Worm (Caenorhabditis elegans): ENCODE data around the gene map-2.
A peak's percentile ranks its signal among the peaks of the same experiment; 100 is the strongest.
"Not testable (repeated sequence)": the region's sequence is repeated elsewhere in the genome, so short reads cannot be mapped to it uniquely, and the experiment has no call there.

The map-2 gene

DNA sequence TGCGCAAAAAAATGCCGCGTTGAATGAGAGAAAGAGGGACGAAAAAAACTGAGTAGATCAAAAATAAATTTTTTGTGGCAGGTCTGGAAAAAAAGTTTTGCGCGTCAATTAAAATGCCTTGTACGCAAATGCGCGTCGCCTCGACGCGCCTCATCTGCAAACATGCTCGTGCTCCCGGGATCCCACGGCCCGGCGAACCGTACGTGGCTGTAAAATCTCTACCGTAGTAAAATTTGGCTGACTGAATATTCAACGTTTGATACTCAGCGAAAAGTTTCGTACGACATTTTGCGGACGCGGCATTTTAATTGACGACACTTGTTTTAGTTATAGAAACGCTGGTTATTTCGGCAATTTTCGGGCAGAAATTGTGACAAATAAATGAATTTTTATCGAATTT is 9.3 kb downstream of the map-2 start:
- peak; percentile 4 for TF ChIP-seq ceh-18 (tag; optimal IDR thresholded peaks at IDR 0.05)

DNA sequence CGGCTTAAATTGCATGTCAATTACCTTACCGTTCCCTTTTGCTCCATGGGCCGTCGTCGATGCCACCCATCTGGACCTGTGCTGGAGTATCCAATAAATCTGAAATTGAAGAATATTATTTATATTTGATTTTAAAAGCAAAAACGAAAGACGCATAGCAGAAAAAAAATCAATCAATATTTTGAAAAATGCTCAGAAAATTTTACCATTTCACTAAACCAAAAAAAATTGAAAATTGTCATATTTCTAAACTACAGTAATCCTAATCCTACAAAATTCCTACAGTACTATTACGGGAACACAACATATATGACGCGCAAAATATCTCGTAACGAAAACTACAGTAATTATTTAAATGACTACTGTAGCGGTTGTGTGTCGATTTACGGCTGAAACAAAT is 11.8 kb downstream of the map-2 start, which contains the start of gene Y116A8A.150:
Y116A8A.150 (minus strand) TSS at position 101 of the 400 bp plus-strand sequence.
- not testable (repeated sequence) for TF ChIP-seq hlh-8, pat-9, sdc-2 (tag; optimal IDR thresholded peaks at IDR 0.05)

DNA sequence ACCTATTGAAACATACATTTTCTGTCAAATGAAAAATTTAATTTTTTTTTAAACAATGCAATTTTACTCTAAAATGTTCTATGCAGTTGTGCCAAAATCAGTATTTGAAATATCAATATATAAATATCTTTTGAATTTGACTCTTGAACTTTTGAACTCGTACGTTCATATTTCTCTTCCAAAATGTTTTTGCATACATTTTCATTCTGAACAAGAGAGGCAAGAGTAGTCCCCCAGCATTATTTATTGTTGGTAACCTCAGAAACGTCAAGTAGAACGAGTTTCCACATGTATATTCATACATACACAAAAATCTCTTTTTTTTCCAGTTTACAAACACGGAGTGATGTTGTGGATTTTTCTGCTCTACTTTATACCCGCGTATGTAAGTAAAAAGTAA is 23.3 kb downstream of the map-2 start, which contains the start of gene clec-194:
clec-194 (plus strand) TSS at position 301 of the 400 bp plus-strand sequence.
- TF ChIP-seq eyg-1 (tag; optimal IDR thresholded peaks at IDR 0.05) (no peak), dve-1 (tag; optimal IDR thresholded peaks at IDR 0.05) (no peak), ztf-16 (tag; optimal IDR thresholded peaks at IDR 0.05) (no peak), madf-2 (tag; optimal IDR thresholded peaks at IDR 0.05) (no peak), ceh-34 (tag; optimal IDR thresholded peaks at IDR 0.05) (no peak), ceh-14 (tag; optimal IDR thresholded peaks at IDR 0.05) (no peak), pat-9 (tag; optimal IDR thresholded peaks at IDR 0.05) (no peak), dmd-4 (tag; optimal IDR thresholded peaks at IDR 0.05; ENCODE audit: borderline replicate concordance) (no peak), mec-3 (tag; optimal IDR thresholded peaks at IDR 0.05; ENCODE audit: borderline replicate concordance) (no peak), pros-1 (tag; optimal IDR thresholded peaks at IDR 0.05) (no peak), odd-2 (tag; optimal IDR thresholded peaks at IDR 0.05) (no peak), ceh-18 (tag; optimal IDR thresholded peaks at IDR 0.05) (no peak), pax-1 (tag; optimal IDR thresholded peaks at IDR 0.05) (no peak), ama-1 (optimal IDR thresholded peaks at IDR 0.05) (no peak), pag-3 (tag; optimal IDR thresholded peaks at IDR 0.05; ENCODE audit: borderline replicate concordance) (no peak), pqm-1 (tag; optimal IDR thresholded peaks at IDR 0.05) (no peak), sdc-2 (tag; optimal IDR thresholded peaks at IDR 0.05) (no peak), ceh-22 (tag; optimal IDR thresholded peaks at IDR 0.05) (no peak), npax-4 (tag; optimal IDR thresholded peaks at IDR 0.05) (no peak), nhr-11 (tag; optimal IDR thresholded peaks at IDR 0.05) (no peak)

DNA sequence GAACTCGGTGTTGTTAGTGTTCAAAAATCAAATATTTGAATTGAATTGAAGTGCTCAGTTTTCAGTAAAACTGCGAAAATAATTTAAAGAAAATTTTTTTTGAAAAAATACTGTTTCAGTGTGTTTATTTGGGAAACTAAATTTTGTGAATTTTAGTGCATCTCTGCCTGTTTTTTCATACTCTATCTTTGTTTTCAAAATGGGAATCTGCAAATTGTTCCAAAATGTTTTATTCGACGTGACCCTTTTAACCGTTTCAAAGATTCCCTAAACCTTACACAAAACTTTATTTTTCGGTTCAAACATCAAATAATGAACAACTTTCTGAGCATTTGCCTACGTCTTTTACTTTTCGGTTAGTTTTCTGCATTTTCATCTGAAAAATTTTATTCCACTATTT is 24.8 kb downstream of the map-2 start, which contains the start of gene Y116A8A.7:
Y116A8A.7 (plus strand) TSS at position 301 of the 400 bp plus-strand sequence.
- TF ChIP-seq nhr-232 (tag; optimal IDR thresholded peaks at IDR 0.05) (no peak), odd-2 (tag; optimal IDR thresholded peaks at IDR 0.05) (no peak), unc-86 (tag; optimal IDR thresholded peaks at IDR 0.05) (no peak), sdc-2 (tag; optimal IDR thresholded peaks at IDR 0.05) (no peak), pqm-1 (tag; optimal IDR thresholded peaks at IDR 0.05) (no peak), fax-1 (tag; optimal IDR thresholded peaks at IDR 0.05) (no peak), dve-1 (tag; optimal IDR thresholded peaks at IDR 0.05) (no peak), ama-1 (optimal IDR thresholded peaks at IDR 0.05) (no peak), ceh-9 (tag; optimal IDR thresholded peaks at IDR 0.05) (no peak), tbx-2 (tag; optimal IDR thresholded peaks at IDR 0.05) (no peak), dmd-4 (tag; optimal IDR thresholded peaks at IDR 0.05; ENCODE audit: borderline replicate concordance) (no peak), hlh-15 (tag; optimal IDR thresholded peaks at IDR 0.05) (no peak), hlh-13 (GFP tag; optimal IDR thresholded peaks at IDR 0.05) (no peak), unc-3 (GFP tag; conservative IDR thresholded peaks at IDR 0.05) (no peak), unc-3 (tag; optimal IDR thresholded peaks at IDR 0.05) (no peak)

DNA sequence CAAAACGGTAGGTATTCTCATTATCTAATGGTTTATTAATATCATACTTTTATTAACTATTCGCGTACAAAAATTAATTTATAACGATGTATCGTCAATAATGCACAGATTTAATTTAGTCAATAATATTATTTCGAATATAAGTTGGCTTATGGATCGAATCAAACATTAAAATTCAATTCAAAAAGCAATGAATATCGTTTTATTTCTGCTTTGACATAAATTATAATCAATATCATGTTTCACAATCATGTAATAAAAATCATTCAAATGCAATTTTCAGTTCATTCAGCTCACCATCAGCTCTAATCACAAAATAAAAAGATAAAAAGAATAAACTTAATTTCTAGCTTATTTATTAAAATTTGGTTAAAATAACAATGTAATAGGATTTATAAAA is 26.0 kb downstream of the map-2 start, which contains the start of gene Y116A8A.6:
Y116A8A.6 (minus strand) TSS at position 101 of the 400 bp plus-strand sequence.
- TF ChIP-seq Y22D7AL.16 (tag; optimal IDR thresholded peaks at IDR 0.05) (no peak), ceh-22 (tag; optimal IDR thresholded peaks at IDR 0.05) (no peak), rnt-1 (tag; optimal IDR thresholded peaks at IDR 0.05) (no peak), tbx-2 (tag; optimal IDR thresholded peaks at IDR 0.05) (no peak), hlh-6 (tag; optimal IDR thresholded peaks at IDR 0.05) (no peak), hlh-15 (tag; optimal IDR thresholded peaks at IDR 0.05) (no peak), K02D7.2 (tag; optimal IDR thresholded peaks at IDR 0.05) (no peak), sox-2 (GFP tag; IDR thresholded peaks at IDR 0.05) (no peak), ceh-31 (tag; optimal IDR thresholded peaks at IDR 0.05) (no peak)

Data from whole organism, late embryonic.